Worm (Caenorhabditis elegans): ENCODE data around the gene tbc-13.
A peak's percentile ranks its signal among the peaks of the same experiment; 100 is the strongest.

tbc-13 gene

ce11 chrX:12480447-12480998 lies 4.3 kb upstream of the tbc-13 start, which contains the start of gene atf-6 (continued):
- peak in 1 of 3 experiments; percentile 42 for TF ChIP-seq elt-3 (tag; optimal IDR thresholded peaks at IDR 0.05)
- peak; percentile 94 for TF ChIP-seq lsy-12 (tag; optimal IDR thresholded peaks at IDR 0.05)
- TF ChIP-seq fos-1 (tag; optimal IDR thresholded peaks at IDR 0.05) = no peak
- TF ChIP-seq ceh-82 (tag; optimal IDR thresholded peaks at IDR 0.05) = no peak
- TF ChIP-seq nhr-76 (tag; optimal IDR thresholded peaks at IDR 0.05) = no peak
- peak; percentile 67 for TF ChIP-seq jun-1 (tag; optimal IDR thresholded peaks at IDR 0.05)
- no peak for TF ChIP-seq nhr-67 (tag; optimal IDR thresholded peaks at IDR 0.05)
- peak; percentile 97 for TF ChIP-seq hmg-11 (tag; optimal IDR thresholded peaks at IDR 0.05)
- no peak for TF ChIP-seq mdl-1 (tag; optimal IDR thresholded peaks at IDR 0.05)
- TF ChIP-seq fkh-2 (tag; optimal IDR thresholded peaks at IDR 0.05) = no peak
- no peak for TF ChIP-seq zag-1 (tag; optimal IDR thresholded peaks at IDR 0.05)
- no peak for TF ChIP-seq pqm-1 (tag; optimal IDR thresholded peaks at IDR 0.05)
- TF ChIP-seq fkh-10 (GFP tag; optimal IDR thresholded peaks at IDR 0.05) = no peak
- TF ChIP-seq elt-2 (tag; optimal IDR thresholded peaks at IDR 0.05) = peak; percentile 78
- TF ChIP-seq aly-2 (tag; optimal IDR thresholded peaks at IDR 0.05) = no peak
- no peak for TF ChIP-seq egl-5 (tag; optimal IDR thresholded peaks at IDR 0.05)
- no peak for TF ChIP-seq ama-1 (optimal IDR thresholded peaks at IDR 0.05)
- peak; percentile 60 for TF ChIP-seq elt-1 (tag; optimal IDR thresholded peaks at IDR 0.05)
- TF ChIP-seq nhr-12 (tag; optimal IDR thresholded peaks at IDR 0.05) = no peak
- TF ChIP-seq eor-1 (tag; optimal IDR thresholded peaks at IDR 0.05) = no peak
- no peak for TF ChIP-seq sea-2 (GFP tag; optimal IDR thresholded peaks at IDR 0.05)

- TF ChIP-seq nhr-77 (tag; optimal IDR thresholded peaks at IDR 0.05) (no peak), fos-1 (tag; optimal IDR thresholded peaks at IDR 0.05) (no peak), sea-2 (GFP tag; optimal IDR thresholded peaks at IDR 0.05) (no peak), lin-39 (tag; optimal IDR thresholded peaks at IDR 0.05) (no peak), nhr-237 (tag; optimal IDR thresholded peaks at IDR 0.05) (no peak), ztf-11 (tag; optimal IDR thresholded peaks at IDR 0.05) (no peak), pha-4 (tag; optimal IDR thresholded peaks at IDR 0.05) (no peak), daf-12 (tag; optimal IDR thresholded peaks at IDR 0.05) (no peak), elt-3 (tag; optimal IDR thresholded peaks at IDR 0.05) (no peak), unc-62 (GFP tag; optimal IDR thresholded peaks at IDR 0.05) (no peak), nfya-1 (tag; optimal IDR thresholded peaks at IDR 0.05; ENCODE audit: insufficient read depth) (no peak), ceh-28 (tag; optimal IDR thresholded peaks at IDR 0.05) (no peak), eor-1 (tag; optimal IDR thresholded peaks at IDR 0.05) (no peak), pqm-1 (tag; optimal IDR thresholded peaks at IDR 0.05) (no peak), unc-39 (tag; optimal IDR thresholded peaks at IDR 0.05) (no peak), zag-1 (tag; optimal IDR thresholded peaks at IDR 0.05) (no peak), ceh-16 (tag; optimal IDR thresholded peaks at IDR 0.05) (no peak), lsy-12 (tag; optimal IDR thresholded peaks at IDR 0.05) (no peak)
Measured at ce11 chrX:12484078-12484477, 771 bp upstream of the tbc-13 start.

- TF ChIP-seq nhr-28 (tag; optimal IDR thresholded peaks at IDR 0.05) = no peak
- no peak for TF ChIP-seq mml-1 (tag; optimal IDR thresholded peaks at IDR 0.05)
- TF ChIP-seq ZK546.5 (tag; optimal IDR thresholded peaks at IDR 0.05) = no peak
- no peak for TF ChIP-seq egl-27 (tag; optimal IDR thresholded peaks at IDR 0.05)
- no peak for TF ChIP-seq ama-1 (optimal IDR thresholded peaks at IDR 0.05)
- TF ChIP-seq fkh-10 (GFP tag; optimal IDR thresholded peaks at IDR 0.05) = no peak
- no peak for TF ChIP-seq lsy-12 (tag; optimal IDR thresholded peaks at IDR 0.05)
- no peak for TF ChIP-seq nhr-12 (tag; optimal IDR thresholded peaks at IDR 0.05)
Measured at ce11 chrX:12491138-12491537, 6.3 kb downstream of the tbc-13 start.

- no peak for TF ChIP-seq egl-5 (tag; optimal IDR thresholded peaks at IDR 0.05)
- no peak for TF ChIP-seq pqm-1 (tag; optimal IDR thresholded peaks at IDR 0.05)
- no peak for TF ChIP-seq nhr-28 (tag; optimal IDR thresholded peaks at IDR 0.05)
- TF ChIP-seq lsy-12 (tag; optimal IDR thresholded peaks at IDR 0.05) = no peak
- no peak for TF ChIP-seq nfya-1 (tag; optimal IDR thresholded peaks at IDR 0.05; ENCODE audit: insufficient read depth)
- no peak for TF ChIP-seq nhr-43 (tag; optimal IDR thresholded peaks at IDR 0.05; ENCODE audit: poor library complexity, severe bottlenecking)
- TF ChIP-seq zag-1 (tag; optimal IDR thresholded peaks at IDR 0.05) = no peak
- no peak for TF ChIP-seq ceh-16 (tag; optimal IDR thresholded peaks at IDR 0.05)
- TF ChIP-seq eor-1 (tag; optimal IDR thresholded peaks at IDR 0.05) = no peak
- no peak for TF ChIP-seq snpc-4 (tag; optimal IDR thresholded peaks at IDR 0.05)
- no peak for TF ChIP-seq nhr-76 (tag; optimal IDR thresholded peaks at IDR 0.05)
- no peak for TF ChIP-seq mdl-1 (tag; optimal IDR thresholded peaks at IDR 0.05)
- no peak for TF ChIP-seq ceh-9 (tag; optimal IDR thresholded peaks at IDR 0.05)
- TF ChIP-seq pha-4 (tag; optimal IDR thresholded peaks at IDR 0.05) = no peak
- no peak for TF ChIP-seq lin-39 (tag; optimal IDR thresholded peaks at IDR 0.05)
- TF ChIP-seq nhr-67 (tag; optimal IDR thresholded peaks at IDR 0.05) = no peak
- no peak for TF ChIP-seq aly-2 (tag; optimal IDR thresholded peaks at IDR 0.05)
- TF ChIP-seq nhr-11 (tag; optimal IDR thresholded peaks at IDR 0.05) = no peak
- no peak for TF ChIP-seq nhr-12 (tag; optimal IDR thresholded peaks at IDR 0.05)
- no peak for TF ChIP-seq ztf-4 (tag; optimal IDR thresholded peaks at IDR 0.05)
Measured at ce11 chrX:12492467-12492866, 7.6 kb downstream of the tbc-13 start, which contains the start of gene lips-1. lips-1 (plus strand) TSS chrX:12492767.
